Worm (Caenorhabditis elegans): Measurements from ENCODE around the gene F20D6.1.

DNA sequence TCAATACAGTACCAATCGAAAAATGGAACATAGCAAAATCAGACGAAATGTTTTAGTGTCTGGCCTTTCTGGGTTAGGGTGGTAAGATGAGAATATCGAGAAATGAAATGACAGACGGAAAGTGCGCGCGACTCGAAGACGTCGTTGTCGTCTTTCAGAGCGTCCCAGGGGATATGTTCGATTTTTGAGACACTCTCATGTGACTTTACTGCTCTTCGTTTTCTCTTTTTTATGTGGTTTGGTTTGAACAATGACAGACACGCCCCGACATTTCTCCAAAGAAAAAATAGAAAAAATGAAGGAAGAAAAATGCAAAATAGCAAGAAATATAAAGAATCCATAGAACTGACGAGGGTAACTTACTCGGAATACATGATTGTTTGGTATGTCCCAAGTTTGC is 20.0 kb downstream of the F20D6.1 start:
- TF ChIP-seq him-1 (tag; optimal IDR thresholded peaks at IDR 0.05) = no peak
- no peak for TF ChIP-seq dao-5 (tag; optimal IDR thresholded peaks at IDR 0.05)

Data from whole organism, L4/young adult.